Fruit fly (Drosophila melanogaster) whole organism, embryonic: Measurements from ENCODE around the gene mat.
A peak's percentile ranks its signal among the peaks of the same experiment; 100 is the strongest.

Experiments
- Atf-2 ChIP-seq: fragments of 200-800 bp; sonication (Bioruptor generic); optimal IDR thresholded peaks from 2 replicates; lab custom pipeline; 2016; ENCODE audit warnings: missing biosample characterization, missing genetic modification characterization
- B-H1 ChIP-seq: fragments of 200-800 bp; sonication (Bioruptor generic); IDR thresholded peaks from 3 replicates; pipeline ENCODE4 v1.3.6; 2022; ENCODE audit warnings: missing biosample characterization, missing genetic modification characterization
- BEAF-32 ChIP-seq: fragments of 200-800 bp; sonication (Bioruptor generic); optimal IDR thresholded peaks from 3 replicates; lab custom pipeline; 2017; ENCODE audit warnings: missing biosample characterization, missing genetic modification characterization, mild to moderate bottlenecking, moderate library complexity, missing genetic modification reagents
- Bteb2 ChIP-seq: fragments of 200-800 bp; sonication (Bioruptor generic); optimal IDR thresholded peaks from 2 replicates; lab custom pipeline; 2016; ENCODE audit warnings: missing biosample characterization, missing genetic modification characterization
- CG10209 ChIP-seq: fragments of 200-800 bp; sonication (Bioruptor generic); optimal IDR thresholded peaks from 3 replicates; lab custom pipeline; 2017; ENCODE audit warnings: missing biosample characterization, mild to moderate bottlenecking, missing genetic modification characterization, missing genetic modification reagents
- CG10321 ChIP-seq: fragments of 200-800 bp; sonication (Bioruptor generic); IDR thresholded peaks from 2 replicates; pipeline ENCODE4 v1.3.6; 2022; ENCODE audit warnings: missing biosample characterization, missing genetic modification characterization
- CG11560 ChIP-seq: fragments of 200-800 bp; sonication (Bioruptor generic); IDR thresholded peaks from 3 replicates; pipeline ENCODE4 v1.3.6; 2022; ENCODE audit warnings: missing biosample characterization, missing genetic modification characterization
- CG12769 ChIP-seq: fragments of 200-800 bp; sonication (Bioruptor generic); optimal IDR thresholded peaks from 2 replicates; lab custom pipeline; 2019; ENCODE audit warnings: missing biosample characterization, mild to moderate bottlenecking, missing genetic modification characterization, moderate library complexity
- CG13123 ChIP-seq: fragments of 200-800 bp; sonication (Bioruptor generic); optimal IDR thresholded peaks from 2 replicates; lab custom pipeline; 2016; ENCODE audit warnings: missing biosample characterization, missing genetic modification characterization
- CG14965 ChIP-seq: fragments of 200-800 bp; sonication (Bioruptor generic); optimal IDR thresholded peaks from 2 replicates; lab custom pipeline; 2016; ENCODE audit warnings: missing biosample characterization, missing genetic modification characterization, borderline replicate concordance
- CG16813 ChIP-seq: fragments of 200-800 bp; sonication (Bioruptor generic); IDR thresholded peaks from 3 replicates; pipeline ENCODE4 v1.3.6; 2022; ENCODE audit warnings: missing biosample characterization, missing genetic modification characterization; ENCODE audit not compliant: partially characterized antibody
- CG17328 ChIP-seq: fragments of 200-800 bp; sonication (Bioruptor generic); IDR thresholded peaks from 2 replicates; pipeline ENCODE4 v1.3.6; 2022; ENCODE audit warnings: missing biosample characterization, missing genetic modification characterization
- CG17829 ChIP-seq: fragments of 200-800 bp; optimal IDR thresholded peaks from 2 replicates; lab custom pipeline; 2019; ENCODE audit warnings: missing biosample characterization, mild to moderate bottlenecking, missing genetic modification characterization, moderate library complexity
- CG18599 ChIP-seq: fragments of 200-800 bp; sonication (Bioruptor generic); optimal IDR thresholded peaks from 3 replicates; lab custom pipeline; 2017; ENCODE audit warnings: missing biosample characterization, missing genetic modification characterization, mild to moderate bottlenecking, moderate library complexity, missing genetic modification reagents
- CG2120 ChIP-seq: fragments of 200-800 bp; sonication (Bioruptor generic); optimal IDR thresholded peaks from 3 replicates; lab custom pipeline; 2016; ENCODE audit warnings: missing biosample characterization, missing genetic modification characterization
- CG3838 ChIP-seq: fragments of 200-800 bp; sonication (Bioruptor generic); optimal IDR thresholded peaks from 3 replicates; lab custom pipeline; 2016; ENCODE audit warnings: missing biosample characterization, missing genetic modification characterization
- CG6272 ChIP-seq: fragments of 200-800 bp; sonication (Bioruptor generic); IDR thresholded peaks from 2 replicates; pipeline ENCODE4 v1.3.6; 2022; ENCODE audit warnings: missing biosample characterization, missing genetic modification characterization
- CG6654 ChIP-seq: fragments of 200-800 bp; sonication (Bioruptor generic); optimal IDR thresholded peaks from 2 replicates; lab custom pipeline; 2017; ENCODE audit warnings: missing biosample characterization, mild to moderate bottlenecking, missing genetic modification characterization
- CG6791 ChIP-seq: fragments of 200-800 bp; sonication (Bioruptor generic); IDR thresholded peaks from 3 replicates; pipeline ENCODE4 v1.3.6; 2022; ENCODE audit warnings: missing biosample characterization, missing genetic modification characterization; ENCODE audit not compliant: partially characterized antibody
- CG9932 ChIP-seq: fragments of 200-800 bp; sonication (Bioruptor generic); IDR thresholded peaks from 2 replicates; pipeline ENCODE4 v1.3.6; 2022; ENCODE audit warnings: missing biosample characterization, missing genetic modification characterization
- D19B ChIP-seq: fragments of 200-800 bp; sonication (Bioruptor generic); optimal IDR thresholded peaks from 2 replicates; lab custom pipeline; 2017; ENCODE audit warnings: missing biosample characterization, mild to moderate bottlenecking, missing genetic modification characterization
- Deaf1 ChIP-seq: fragments of 200-800 bp; optimal IDR thresholded peaks from 3 replicates; lab custom pipeline; 2019; ENCODE audit warnings: missing biosample characterization, mild to moderate bottlenecking, missing genetic modification characterization, moderate library complexity
- Dek ChIP-seq: fragments of 200-800 bp; sonication (Bioruptor generic); optimal IDR thresholded peaks from 3 replicates; lab custom pipeline; 2019; ENCODE audit warnings: missing biosample characterization, mild to moderate bottlenecking, missing genetic modification characterization, moderate library complexity
- Dip3 ChIP-seq: fragments of 200-800 bp; sonication (Bioruptor generic); optimal IDR thresholded peaks from 3 replicates; lab custom pipeline; 2016; ENCODE audit warnings: missing biosample characterization, missing genetic modification characterization
- H15 ChIP-seq: fragments of 200-800 bp; sonication (Bioruptor generic); IDR thresholded peaks from 3 replicates; pipeline ENCODE4 v1.3.6; 2022; ENCODE audit warnings: missing biosample characterization, missing genetic modification characterization
- Hmx ChIP-seq: fragments of 200-800 bp; sonication (Bioruptor generic); optimal IDR thresholded peaks from 2 replicates; lab custom pipeline; 2016; ENCODE audit warnings: missing biosample characterization, missing genetic modification characterization
- Mad ChIP-seq: fragments of 200-800 bp; sonication (Bioruptor generic); optimal IDR thresholded peaks from 2 replicates; lab custom pipeline; 2016; ENCODE audit warnings: missing biosample characterization, missing genetic modification characterization
- Scr ChIP-seq: fragments of 200-800 bp; sonication (Bioruptor generic); IDR thresholded peaks from 2 replicates; pipeline ENCODE4 v1.3.6; 2022; ENCODE audit warnings: missing biosample characterization, missing genetic modification characterization; ENCODE audit not compliant: partially characterized antibody
- TFAM ChIP-seq: fragments of 200-800 bp; sonication (Bioruptor generic); optimal IDR thresholded peaks from 2 replicates; lab custom pipeline; 2017; ENCODE audit warnings: missing biosample characterization, missing genetic modification characterization, inconsistent platforms
- Xrp1 ChIP-seq: fragments of 200-800 bp; sonication (Bioruptor generic); IDR thresholded peaks from 2 replicates; pipeline ENCODE4 v1.3.6; 2022; ENCODE audit warnings: missing biosample characterization, missing genetic modification characterization
- al ChIP-seq: fragments of 200-800 bp; sonication (Bioruptor generic); IDR thresholded peaks from 2 replicates; pipeline ENCODE4 v1.3.6; 2022; ENCODE audit warnings: missing biosample characterization, missing genetic modification characterization
- bcd ChIP-seq: fragments of 200-800 bp; sonication (Bioruptor generic); optimal IDR thresholded peaks from 2 replicates; lab custom pipeline; 2017; ENCODE audit warnings: missing biosample characterization, mild to moderate bottlenecking, missing genetic modification characterization
- bowl ChIP-seq: fragments of 200-800 bp; sonication (Bioruptor generic); IDR thresholded peaks from 2 replicates; pipeline ENCODE4 v1.3.6; 2022; ENCODE audit warnings: missing biosample characterization, missing genetic modification characterization
- cg ChIP-seq: fragments of 200-800 bp; sonication (Bioruptor generic); optimal IDR thresholded peaks from 3 replicates; lab custom pipeline; 2019; ENCODE audit warnings: missing biosample characterization, mild to moderate bottlenecking, missing genetic modification characterization, moderate library complexity
- eve ChIP-seq, 2 experiments: fragments of >200 bp; optimal IDR thresholded peaks; 2 replicates each; lab custom pipeline; 2017; ENCODE audit warnings: missing biosample characterization in 2 of 2, missing genetic modification characterization in 2 of 2
- gt ChIP-seq: fragments of 200-800 bp; sonication (Bioruptor generic); IDR thresholded peaks from 2 replicates; pipeline ENCODE4 v1.3.6; 2022; ENCODE audit warnings: missing biosample characterization, missing genetic modification characterization
- h ChIP-seq: fragments of >200 bp; optimal IDR thresholded peaks from 2 replicates; lab custom pipeline; 2017
- jing ChIP-seq: fragments of 200-800 bp; sonication (Bioruptor generic); optimal IDR thresholded peaks from 2 replicates; lab custom pipeline; 2018; ENCODE audit warnings: missing biosample characterization, mild to moderate bottlenecking, missing genetic modification characterization
- luna ChIP-seq: fragments of 200-800 bp; sonication (Bioruptor generic); optimal IDR thresholded peaks from 2 replicates; lab custom pipeline; 2016; ENCODE audit warnings: missing biosample characterization, missing genetic modification characterization
- maf-S ChIP-seq: fragments of 200-800 bp; sonication (Bioruptor generic); optimal IDR thresholded peaks from 2 replicates; lab custom pipeline; 2016; ENCODE audit warnings: missing biosample characterization, missing genetic modification characterization
- mirr ChIP-seq: fragments of 200-800 bp; sonication (Bioruptor generic); optimal IDR thresholded peaks from 3 replicates; lab custom pipeline; 2018; ENCODE audit warnings: missing biosample characterization, mild to moderate bottlenecking, missing genetic modification characterization
- nom ChIP-seq: fragments of 200-800 bp; sonication (Bioruptor generic); optimal IDR thresholded peaks from 2 replicates; lab custom pipeline; 2017; ENCODE audit warnings: missing biosample characterization, missing genetic modification characterization, mild to moderate bottlenecking, moderate library complexity, missing genetic modification reagents
- phol ChIP-seq: fragments of 200-800 bp; sonication (Bioruptor generic); optimal IDR thresholded peaks from 3 replicates; lab custom pipeline; 2018; ENCODE audit warnings: missing biosample characterization, mild to moderate bottlenecking, missing genetic modification characterization, moderate library complexity
- pnt ChIP-seq: fragments of 200-800 bp; sonication (Bioruptor generic); optimal IDR thresholded peaks from 3 replicates; lab custom pipeline; 2016; ENCODE audit warnings: missing biosample characterization, missing genetic modification characterization
- pzg ChIP-seq: fragments of 200-800 bp; sonication (Bioruptor generic); optimal IDR thresholded peaks from 3 replicates; lab custom pipeline; 2018; ENCODE audit warnings: missing biosample characterization, mild to moderate bottlenecking, missing genetic modification characterization, moderate library complexity
- slbo ChIP-seq: fragments of 200-800 bp; sonication (Bioruptor generic); IDR thresholded peaks from 2 replicates; pipeline ENCODE4 v1.3.6; 2022; ENCODE audit warnings: missing biosample characterization, missing genetic modification characterization
- slou ChIP-seq: fragments of 200-800 bp; sonication (Bioruptor generic); optimal IDR thresholded peaks from 3 replicates; lab custom pipeline; 2016; ENCODE audit warnings: missing biosample characterization, missing genetic modification characterization
- tup ChIP-seq: fragments of 200-800 bp; sonication (Bioruptor generic); optimal IDR thresholded peaks from 2 replicates; lab custom pipeline; 2016; ENCODE audit warnings: missing biosample characterization, mild to moderate bottlenecking, missing genetic modification characterization, moderate library complexity
- unpg ChIP-seq: fragments of 200-800 bp; sonication (Bioruptor generic); optimal IDR thresholded peaks from 3 replicates; lab custom pipeline; 2018; ENCODE audit warnings: missing biosample characterization, mild to moderate bottlenecking, missing genetic modification characterization, moderate library complexity
- vfl ChIP-seq: fragments of 200-800 bp; sonication (Bioruptor generic); optimal IDR thresholded peaks from 2 replicates; lab custom pipeline; 2016; ENCODE audit warnings: missing biosample characterization, missing genetic modification characterization
- zen2 ChIP-seq: fragments of 200-800 bp; sonication (Bioruptor generic); IDR thresholded peaks from 3 replicates; pipeline ENCODE4 v1.3.6; 2022; ENCODE audit warnings: missing biosample characterization, missing genetic modification characterization; ENCODE audit not compliant: partially characterized antibody

Gene mat

dm6 chr3L:904364-904763 lies 1.7 kb downstream of the mat start (continued):
- no peak for TF ChIP-seq BEAF-32 (GFP tag; lab: Kevin White, UChicago)
- TF ChIP-seq CG3838 (GFP tag; lab: Kevin White, UChicago): no peak
- no peak for TF ChIP-seq al
- TF ChIP-seq CG14965 (GFP tag; lab: Kevin White, UChicago): no peak
- no peak for TF ChIP-seq Hmx (GFP tag; lab: Kevin White, UChicago)
- TF ChIP-seq unpg (GFP tag; lab: Kevin White, UChicago): peak; percentile 72
- no peak for TF ChIP-seq CG2120 (GFP tag; lab: Kevin White, UChicago)
- TF ChIP-seq CG18599 (GFP tag; lab: Kevin White, UChicago): peak; percentile 52
- TF ChIP-seq nom (GFP tag; lab: Kevin White, UChicago): no peak
- peak; percentile 13; the same call in 1 of the 3 replicates for TF ChIP-seq B-H1
- no peak for TF ChIP-seq Dek (tag; lab: Kevin White, UChicago)
- peak; percentile 38; the same call in 1 of the 2 replicates for TF ChIP-seq slbo (GFP tag; lab: Robert Waterston, UW)
- TF ChIP-seq CG16813 (GFP tag; lab: Robert Waterston, UW): no peak
- TF ChIP-seq CG11560 (tag; lab: Robert Waterston, UW): no peak
- TF ChIP-seq CG12769: peak; percentile 36
- TF ChIP-seq Dip3 (GFP tag; lab: Kevin White, UChicago): no peak
- TF ChIP-seq TFAM (GFP tag; lab: Kevin White, UChicago): no peak
- TF ChIP-seq D19B: no peak
- TF ChIP-seq CG13123 (GFP tag; lab: Kevin White, UChicago): no peak
- TF ChIP-seq mirr (GFP tag; lab: Kevin White, UChicago): no peak
- no peak for TF ChIP-seq cg
- peak; percentile 75 for TF ChIP-seq CG17328 (GFP tag; lab: Robert Waterston, UW)
- TF ChIP-seq CG9932 (GFP tag; lab: Robert Waterston, UW): no peak
- no peak for TF ChIP-seq Scr (GFP tag; lab: Robert Waterston, UW)
- TF ChIP-seq H15 (GFP tag; lab: Robert Waterston, UW): peak; percentile 69; the same call in 2 of the 3 replicates
- TF ChIP-seq slou (GFP tag; lab: Kevin White, UChicago): no peak
- no peak for TF ChIP-seq gt
- TF ChIP-seq Atf-2 (GFP tag; lab: Kevin White, UChicago): peak; percentile 21
- no peak for TF ChIP-seq Mad (GFP tag; lab: Kevin White, UChicago)
- TF ChIP-seq vfl (GFP tag; lab: Kevin White, UChicago): no peak
- no peak for TF ChIP-seq Deaf1 (tag; lab: Kevin White, UChicago)
- TF ChIP-seq CG17829 (tag; lab: Kevin White, UChicago): peak; percentile 75
- peak; percentile 66 for TF ChIP-seq pnt
- TF ChIP-seq luna: no peak
- peak in 1 of 2 experiments; percentile 81 for TF ChIP-seq eve (GFP tag; optimal IDR thresholded peaks at IDR 0.05; lab: Kevin White, UChicago)
- peak; percentile 87 for TF ChIP-seq Xrp1
- TF ChIP-seq CG6654 (GFP tag; lab: Kevin White, UChicago): peak; percentile 46
- TF ChIP-seq zen2: no peak
- no peak for TF ChIP-seq pzg (GFP tag; lab: Kevin White, UChicago)
- peak; percentile 14 for TF ChIP-seq Bteb2 (GFP tag; lab: Kevin White, UChicago)
- no peak for TF ChIP-seq h (lab: Kevin White, UChicago)
- TF ChIP-seq bowl (GFP tag; lab: Robert Waterston, UW): no peak
- peak; percentile 33 for TF ChIP-seq maf-S
- 0 out of 2 replicates have a peak, but pooled peaks have one; percentile 15 for TF ChIP-seq CG6272 (GFP tag; lab: Robert Waterston, UW)
- peak; percentile 68 for TF ChIP-seq phol (tag; lab: Kevin White, UChicago)
- TF ChIP-seq tup (GFP tag; lab: Kevin White, UChicago): no peak
- no peak for TF ChIP-seq CG10321 (GFP tag; lab: Robert Waterston, UW)
- peak; percentile 43 for TF ChIP-seq CG10209 (GFP tag; lab: Kevin White, UChicago)
- TF ChIP-seq bcd (GFP tag; lab: Kevin White, UChicago): peak; percentile 39
- TF ChIP-seq CG6791: no peak
- TF ChIP-seq jing (GFP tag; lab: Kevin White, UChicago): peak; percentile 45
